Worm (Caenorhabditis elegans): ENCODE data around the gene Y53G8AL.3.

ce11 chrIII:3278610-3279009 is 25.7 kb upstream of the Y53G8AL.3 start, which contains the start of gene Y53G8AM.8:
- TF ChIP-seq lin-39 (tag; optimal IDR thresholded peaks at IDR 0.05) = no peak
- TF ChIP-seq nhr-25 (tag; optimal IDR thresholded peaks at IDR 0.05) = no peak
- no peak for TF ChIP-seq unc-62 (GFP tag; optimal IDR thresholded peaks at IDR 0.05)
- TF ChIP-seq aly-2 (tag; optimal IDR thresholded peaks at IDR 0.05) = no peak
- TF ChIP-seq nhr-12 (tag; optimal IDR thresholded peaks at IDR 0.05) = no peak
- TF ChIP-seq ztf-11 (tag; optimal IDR thresholded peaks at IDR 0.05) = no peak
- no peak for TF ChIP-seq zag-1 (tag; optimal IDR thresholded peaks at IDR 0.05)
